Fruit fly (Drosophila melanogaster): ENCODE measurements around the gene DIP-iota.

The DIP-iota gene

DNA sequence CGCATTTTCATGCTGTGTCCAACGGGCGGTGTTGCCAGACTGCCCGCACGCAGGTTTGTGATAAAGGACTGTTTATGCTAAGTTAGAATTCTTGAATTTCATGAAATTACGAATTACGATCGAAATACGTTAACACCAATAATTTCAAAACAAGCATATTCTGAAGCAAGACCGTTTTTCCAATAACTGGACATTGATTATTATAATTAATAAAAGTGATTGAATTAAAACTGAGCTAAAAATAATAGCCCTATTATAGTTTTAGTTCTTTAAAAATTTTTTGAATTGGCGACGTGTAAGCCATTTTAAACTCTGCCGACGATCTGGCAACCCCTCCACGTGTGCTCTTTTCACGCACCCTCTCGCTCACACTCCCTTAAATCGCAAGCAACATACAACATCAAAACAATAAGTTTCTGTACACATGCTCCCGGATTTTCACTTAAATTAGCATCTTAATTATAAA, 26.7 kb upstream of the DIP-iota start (continued):
- TF ChIP-seq peb (GFP tag; IDR thresholded peaks at IDR 0.05) = peak; percentile 81
- peak; percentile 80 for TF ChIP-seq gcm2 (GFP tag; optimal IDR thresholded peaks at IDR 0.05)
- peak; percentile 84 for TF ChIP-seq Mes4 (GFP tag; optimal IDR thresholded peaks at IDR 0.05)
- peak; percentile 83 for TF ChIP-seq p53 (GFP tag; optimal IDR thresholded peaks at IDR 0.05)
- TF ChIP-seq Stat92E (GFP tag; optimal IDR thresholded peaks at IDR 0.05) = no peak
- peak; percentile 96 for TF ChIP-seq CG31441 (GFP tag; IDR thresholded peaks at IDR 0.05)
- TF ChIP-seq CG18619 (GFP tag; optimal IDR thresholded peaks at IDR 0.05) = peak; percentile 95
- peak; percentile 93 for TF ChIP-seq Oaz (GFP tag; IDR thresholded peaks at IDR 0.05)
- peak; percentile 91 for TF ChIP-seq CG3407 (GFP tag; optimal IDR thresholded peaks at IDR 0.05)
- TF ChIP-seq CG43689 (GFP tag; IDR thresholded peaks at IDR 0.05) = peak; percentile 84
- TF ChIP-seq CG4328 (GFP tag; optimal IDR thresholded peaks at IDR 0.05) = peak; percentile 96
- peak; percentile 95 for TF ChIP-seq CG18476 (GFP tag; optimal IDR thresholded peaks at IDR 0.05)
- peak; percentile 75 for TF ChIP-seq CG10321 (GFP tag; IDR thresholded peaks at IDR 0.05)
- peak; percentile 88 for TF ChIP-seq croc (GFP tag; conservative IDR thresholded peaks at IDR 0.05)
- TF ChIP-seq HmgZ (tag; optimal IDR thresholded peaks at IDR 0.05) = peak; percentile 98
- TF ChIP-seq CG10147 (GFP tag; optimal IDR thresholded peaks at IDR 0.05) = peak; percentile 96
- peak; percentile 85 for TF ChIP-seq CG14667 (GFP tag; IDR thresholded peaks at IDR 0.05)
- no peak for TF ChIP-seq fru (optimal IDR thresholded peaks at IDR 0.05)
- peak; percentile 93 for TF ChIP-seq CG14014 (GFP tag; IDR thresholded peaks at IDR 0.05)
- TF ChIP-seq CG5953 (GFP tag; IDR thresholded peaks at IDR 0.05) = peak; percentile 82
- peak; percentile 74 for TF ChIP-seq CG31365 (tag; optimal IDR thresholded peaks at IDR 0.05)
- peak; percentile 64; the same call in 1 of the 2 replicates for TF ChIP-seq Doc2 (GFP tag; IDR thresholded peaks at IDR 0.05)
- no peak for TF ChIP-seq pita (GFP tag; optimal IDR thresholded peaks at IDR 0.05)
- TF ChIP-seq H2.0 (GFP tag; IDR thresholded peaks at IDR 0.05) = peak; percentile 91
- TF ChIP-seq en (GFP tag; optimal IDR thresholded peaks at IDR 0.05) = peak; percentile 90
- no peak for TF ChIP-seq CG1832 (GFP tag; optimal IDR thresholded peaks at IDR 0.05)
- peak; percentile 77 for TF ChIP-seq CG7928 (GFP tag; optimal IDR thresholded peaks at IDR 0.05)
- peak; percentile 96 for TF ChIP-seq CG17829 (tag; optimal IDR thresholded peaks at IDR 0.05)
- peak; percentile 90 for TF ChIP-seq CG4854 (GFP tag; optimal IDR thresholded peaks at IDR 0.05)
- no peak for TF ChIP-seq CG2129 (GFP tag; IDR thresholded peaks at IDR 0.05; ENCODE audit: partially characterized antibody)
- peak; percentile 88 for TF ChIP-seq salm (tag; optimal IDR thresholded peaks at IDR 0.05)
- peak; percentile 96 for TF ChIP-seq CG2712 (tag; optimal IDR thresholded peaks at IDR 0.05)
- TF ChIP-seq dpn (GFP tag; optimal IDR thresholded peaks at IDR 0.05) = peak; percentile 94 to 96
- no peak for TF ChIP-seq D (optimal IDR thresholded peaks at IDR 0.05)
- peak; percentile 93 for TF ChIP-seq D (GFP tag; optimal IDR thresholded peaks at IDR 0.05)
- TF ChIP-seq PHDP (tag; optimal IDR thresholded peaks at IDR 0.05) = peak; percentile 96
- peak; percentile 57 for TF ChIP-seq CG14965 (GFP tag; optimal IDR thresholded peaks at IDR 0.05; ENCODE audit: borderline replicate concordance)
- TF ChIP-seq yki (optimal IDR thresholded peaks at IDR 0.05) = no peak
- TF ChIP-seq sc (optimal IDR thresholded peaks at IDR 0.05) = no peak
- TF ChIP-seq sc (GFP tag; optimal IDR thresholded peaks at IDR 0.05) = peak; percentile 88
- peak; percentile 85 for TF ChIP-seq Ets97D (GFP tag; optimal IDR thresholded peaks at IDR 0.05)
- TF ChIP-seq Blimp-1 (GFP tag; optimal IDR thresholded peaks at IDR 0.05) = peak; percentile 91
- peak; percentile 28 for TF ChIP-seq tll (GFP tag; optimal IDR thresholded peaks at IDR 0.05)
- TF ChIP-seq psq (GFP tag; optimal IDR thresholded peaks at IDR 0.05) = peak; percentile 90
- peak; percentile 86 for TF ChIP-seq ase (GFP tag; IDR thresholded peaks at IDR 0.05)
- no peak for TF ChIP-seq hbn (GFP tag; IDR thresholded peaks at IDR 0.05; ENCODE audit: partially characterized antibody)
- peak; percentile 79 for TF ChIP-seq ssp (GFP tag; IDR thresholded peaks at IDR 0.05)
- 0 out of 2 replicates have a peak, but pooled peaks have one; percentile 29 for TF ChIP-seq dati (GFP tag; IDR thresholded peaks at IDR 0.05)
- TF ChIP-seq bab2 (GFP tag; optimal IDR thresholded peaks at IDR 0.05) = peak; percentile 93
- no peak for TF ChIP-seq CG14860 (GFP tag; IDR thresholded peaks at IDR 0.05; ENCODE audit: partially characterized antibody)
- peak; percentile 78 for TF ChIP-seq ac (GFP tag; optimal IDR thresholded peaks at IDR 0.05)
- peak; percentile 100 for TF ChIP-seq CG4820 (GFP tag; optimal IDR thresholded peaks at IDR 0.05)
